Worm (Caenorhabditis elegans): ENCODE measurements around the gene col-168.

The col-168 gene

ce11 chrX:6350016-6350415 lies 23.8 kb downstream of the col-168 start, which contains the start of gene C03B1.6:
TSS of gene C03B1.6 (plus strand) at chrX:6350316.
- TF ChIP-seq ZK546.5 (tag; optimal IDR thresholded peaks at IDR 0.05) (no peak), unc-130 (GFP tag; optimal IDR thresholded peaks at IDR 0.05) (no peak), ZK337.2 (GFP tag; IDR thresholded peaks at IDR 0.05) (no peak), nhr-42 (GFP tag; IDR thresholded peaks at IDR 0.05) (no peak)

ce11 chrX:6353763-6354162 lies 27.6 kb downstream of the col-168 start:
- TF ChIP-seq mxl-2 (GFP tag; conservative IDR thresholded peaks at IDR 0.05): no peak
- TF ChIP-seq unc-62 (GFP tag; optimal IDR thresholded peaks at IDR 0.05 in 1 of 2): peak in 1 of 2 experiments; percentile 25
- no peak for TF ChIP-seq unc-62 (tag; optimal IDR thresholded peaks at IDR 0.05)

ce11 chrX:6355030-6355635 lies 28.9 kb downstream of the col-168 start, which contains the start of gene C03B1.5:
TSS of gene C03B1.5 (plus strand) at chrX:6355585.
- no peak for TF ChIP-seq hlh-30 (tag; optimal IDR thresholded peaks at IDR 0.05; ENCODE audit: insufficient read depth)
- TF ChIP-seq aha-1 (tag): peak; percentile 87
- TF ChIP-seq daf-16 (GFP tag; optimal IDR thresholded peaks at IDR 0.05): no peak
- TF ChIP-seq daf-16 (tag; optimal IDR thresholded peaks at IDR 0.05): peak; percentile 31
- no peak for TF ChIP-seq ceh-28 (tag; optimal IDR thresholded peaks at IDR 0.05)
- TF ChIP-seq gei-8 (GFP tag; optimal IDR thresholded peaks at IDR 0.05): no peak
- TF ChIP-seq zfp-2 (tag; optimal IDR thresholded peaks at IDR 0.05): no peak

- peak in 1 of 2 experiments; percentile 25 for TF ChIP-seq unc-62 (GFP tag; optimal IDR thresholded peaks at IDR 0.05 in 1 of 2)
- no peak for TF ChIP-seq unc-62 (tag; optimal IDR thresholded peaks at IDR 0.05)
- TF ChIP-seq unc-39 (tag; optimal IDR thresholded peaks at IDR 0.05): no peak
These were observed 31.6 kb downstream of the col-168 start, which contains the start of gene C03B1.10 for ce11 chrX:6357772-6358171. TSS of gene C03B1.10 (minus strand) at chrX:6357872.

- TF ChIP-seq aha-1 (tag) (peak; percentile 97), rbr-2 (tag; optimal IDR thresholded peaks at IDR 0.05) (no peak), zip-11 (GFP tag; IDR thresholded peaks at IDR 0.05) (no peak)
These were observed 33.9 kb downstream of the col-168 start for ce11 chrX:6360077-6360476.

ce11 chrX:6360658-6361057 lies 34.5 kb downstream of the col-168 start, which contains the start of gene C03B1.14:
TSS of gene C03B1.14 (minus strand) at chrX:6360758.
- no peak for TF ChIP-seq hif-1 (tag; optimal IDR thresholded peaks at IDR 0.05)
- TF ChIP-seq daf-16 (GFP tag; optimal IDR thresholded peaks at IDR 0.05): no peak
- TF ChIP-seq daf-16 (tag; optimal IDR thresholded peaks at IDR 0.05): no peak
- TF ChIP-seq Y75B8A.6 (GFP tag; IDR thresholded peaks at IDR 0.05): no peak

ce11 chrX:6364196-6364595 lies 38.0 kb downstream of the col-168 start, which contains the start of gene C03B1.4:
TSS of gene C03B1.4 (plus strand) at chrX:6364496.
- TF ChIP-seq mxl-2 (GFP tag; conservative IDR thresholded peaks at IDR 0.05): no peak
- no peak for TF ChIP-seq nhr-25 (tag; optimal IDR thresholded peaks at IDR 0.05; ENCODE audit: borderline replicate concordance, insufficient read depth)
- TF ChIP-seq set-16 (GFP tag; IDR thresholded peaks at IDR 0.05): no peak
- no peak for TF ChIP-seq ztf-7 (tag; optimal IDR thresholded peaks at IDR 0.05)
- no peak for TF ChIP-seq lir-3 (tag; optimal IDR thresholded peaks at IDR 0.05)
- TF ChIP-seq F10B5.3 (tag; optimal IDR thresholded peaks at IDR 0.05): no peak
- no peak for TF ChIP-seq lin-13 (GFP tag; optimal IDR thresholded peaks at IDR 0.05)
- TF ChIP-seq tag-97 (GFP tag; IDR thresholded peaks at IDR 0.05): no peak
- TF ChIP-seq madf-5 (GFP tag; IDR thresholded peaks at IDR 0.05): no peak
